Worm (Caenorhabditis elegans) whole organism, L1 larva: ENCODE results near the gene C23G10.11.

Experiments
- C04F5.9 ChIP-seq: sonication (generic microtip); optimal IDR thresholded peaks from 2 replicates; lab custom pipeline; 2016; ENCODE audit warnings: missing genetic modification characterization, missing compliant biosample characterization
- C34B4.2 ChIP-seq: sonication (generic microtip); optimal IDR thresholded peaks from 2 replicates; lab custom pipeline; 2017; ENCODE audit warnings: mild to moderate bottlenecking, missing genetic modification characterization, missing compliant biosample characterization
- Y116A8C.19 ChIP-seq: sonication (generic microtip); optimal IDR thresholded peaks from 2 replicates; lab custom pipeline; 2016; ENCODE audit warnings: missing compliant biosample characterization, missing genetic modification characterization, borderline replicate concordance
- aha-1 ChIP-seq: fragments of 150-350 bp; optimal IDR thresholded peaks from 2 replicates; lab custom pipeline; 2014; ENCODE audit warnings: missing biosample characterization, missing genetic modification characterization
- alr-1 ChIP-seq: fragments of 200-800 bp; sonication (Bioruptor generic); optimal IDR thresholded peaks from 2 replicates; lab custom pipeline; 2018; ENCODE audit warnings: borderline replicate concordance, mild to moderate bottlenecking, missing genetic modification characterization, missing compliant biosample characterization
- blmp-1 ChIP-seq: fragments of 150-350 bp; optimal IDR thresholded peaks from 2 replicates; lab custom pipeline; 2014; ENCODE audit warnings: missing biosample characterization, missing genetic modification characterization
- ceh-63 ChIP-seq: fragments of 200-800 bp; sonication (Bioruptor generic); optimal IDR thresholded peaks from 2 replicates; lab custom pipeline; 2018; ENCODE audit warnings: mild to moderate bottlenecking, missing genetic modification characterization, missing compliant biosample characterization
- ceh-8 ChIP-seq: fragments of 200-800 bp; sonication (Bioruptor generic); optimal IDR thresholded peaks from 2 replicates; lab custom pipeline; 2018; ENCODE audit warnings: mild to moderate bottlenecking, missing genetic modification characterization, moderate library complexity, missing compliant biosample characterization
- ceh-82 ChIP-seq, 3 experiments: fragments of 150-350 bp in 1 of 3; sonication (generic microtip) in 2 of 3; optimal IDR thresholded peaks; 2 replicates each; lab custom pipeline; 2014 to 2017; ENCODE audit warnings: missing biosample characterization in 3 of 3, missing genetic modification characterization in 3 of 3
- ces-1 ChIP-seq: fragments of 150-350 bp; optimal IDR thresholded peaks from 2 replicates; lab custom pipeline; 2014; ENCODE audit warnings: missing biosample characterization, missing genetic modification reagents, missing genetic modification characterization
- dpl-1 ChIP-seq, 3 experiments: fragments of 150-350 bp in 2 of 3; sonication (generic microtip) in 1 of 3; optimal IDR thresholded peaks; 2 replicates each; lab custom pipeline; 2014 to 2017; ENCODE audit warnings: missing biosample characterization in 3 of 3, missing genetic modification characterization in 3 of 3, missing genetic modification reagents in 3 of 3
- efl-3 ChIP-seq: fragments of 200-800 bp; sonication (Bioruptor generic); optimal IDR thresholded peaks from 2 replicates; lab custom pipeline; 2018; ENCODE audit warnings: mild to moderate bottlenecking, missing genetic modification characterization, missing compliant biosample characterization
- egl-13 ChIP-seq: sonication (generic microtip); optimal IDR thresholded peaks from 2 replicates; lab custom pipeline; 2016; ENCODE audit warnings: missing genotype, missing genetic modification reagents, missing genetic modification characterization, missing compliant biosample characterization
- egl-27 ChIP-seq, 2 experiments: fragments of 150-350 bp in 1 of 2; sonication (generic microtip); optimal IDR thresholded peaks; 3 replicates each; lab custom pipeline; 2017 to 2018; ENCODE audit warnings: missing biosample characterization in 2 of 2, missing genetic modification characterization in 2 of 2, missing genetic modification reagents in 2 of 2
- elt-2 ChIP-seq: sonication (generic microtip); optimal IDR thresholded peaks from 2 replicates; lab custom pipeline; 2016; ENCODE audit warnings: missing genetic modification characterization, mild to moderate bottlenecking, inconsistent platforms, missing compliant biosample characterization, missing genetic modification reagents
- elt-3 ChIP-seq, 6 experiments: fragments of 150-350 bp in 1 of 6; sonication (generic microtip); optimal IDR thresholded peaks; 2 replicates each; lab custom pipeline; 2017 to 2018; ENCODE audit warnings: missing biosample characterization in 6 of 6, missing genetic modification characterization in 6 of 6, inconsistent platforms in 1 of 6
- ets-5 ChIP-seq: fragments of 200-800 bp; sonication (Bioruptor generic); IDR thresholded peaks from 2 replicates; pipeline ENCODE4 v1.3.6; 2022; ENCODE audit warnings: missing genetic modification characterization, missing compliant biosample characterization
- fkh-8 ChIP-seq: sonication (generic microtip); optimal IDR thresholded peaks from 2 replicates; lab custom pipeline; 2016; ENCODE audit warnings: mild to moderate bottlenecking, missing genetic modification characterization, missing compliant biosample characterization
- hlh-17 ChIP-seq: fragments of 200-800 bp; sonication (Bioruptor generic); optimal IDR thresholded peaks from 2 replicates; lab custom pipeline; 2018; ENCODE audit warnings: missing genetic modification characterization, mild to moderate bottlenecking, missing compliant biosample characterization, moderate library complexity, borderline replicate concordance
- hlh-4 ChIP-seq: sonication (generic microtip); optimal IDR thresholded peaks from 2 replicates; lab custom pipeline; 2016; ENCODE audit warnings: mild to moderate bottlenecking, missing genetic modification characterization, missing compliant biosample characterization
- jun-1 ChIP-seq: fragments of 150-350 bp; optimal IDR thresholded peaks from 2 replicates; lab custom pipeline; 2014; ENCODE audit warnings: missing biosample characterization, missing genetic modification reagents, missing genetic modification characterization
- lin-13 ChIP-seq: fragments of 150-350 bp; optimal IDR thresholded peaks from 2 replicates; lab custom pipeline; 2014; ENCODE audit warnings: missing biosample characterization, missing genetic modification reagents, missing genetic modification characterization
- lin-14 ChIP-seq: fragments of 200-800 bp; sonication (Bioruptor generic); optimal IDR thresholded peaks from 2 replicates; lab custom pipeline; 2018; ENCODE audit warnings: mild to moderate bottlenecking, missing genetic modification characterization, moderate library complexity, missing compliant biosample characterization
- lin-35 ChIP-seq, 2 experiments: fragments of 150-350 bp; optimal IDR thresholded peaks; 2 replicates each; lab custom pipeline; 2014; ENCODE audit warnings: missing biosample characterization in 2 of 2, missing genetic modification characterization in 2 of 2, missing genetic modification reagents in 2 of 2
- lsy-2 ChIP-seq, 2 experiments: fragments of 150-350 bp; optimal IDR thresholded peaks; 2 replicates each; lab custom pipeline; 2014; ENCODE audit warnings: missing biosample characterization in 2 of 2, missing genetic modification characterization in 2 of 2
- mdl-1 ChIP-seq, 2 experiments: fragments of 150-350 bp; optimal IDR thresholded peaks; 2 replicates each; lab custom pipeline; 2014 to 2017; ENCODE audit warnings: missing biosample characterization in 2 of 2, missing genetic modification characterization in 2 of 2, inconsistent platforms in 1 of 2
- mef-2 ChIP-seq: fragments of 150-350 bp; optimal IDR thresholded peaks from 2 replicates; lab custom pipeline; 2014; ENCODE audit warnings: missing biosample characterization, missing genetic modification characterization
- mep-1 ChIP-seq: fragments of 150-350 bp; optimal IDR thresholded peaks from 2 replicates; lab custom pipeline; 2014; ENCODE audit warnings: missing biosample characterization, missing genetic modification characterization
- nhr-12 ChIP-seq: sonication (generic microtip); optimal IDR thresholded peaks from 2 replicates; lab custom pipeline; 2017; ENCODE audit warnings: missing biosample characterization, missing genetic modification characterization
- nhr-19 ChIP-seq: fragments of 200-800 bp; sonication (Bioruptor generic); conservative IDR thresholded peaks from 2 replicates; pipeline ENCODE4 v1.3.6; 2022; ENCODE audit warnings: missing genetic modification characterization, missing compliant biosample characterization
- nhr-237 ChIP-seq: fragments of 150-350 bp; optimal IDR thresholded peaks from 2 replicates; lab custom pipeline; 2014; ENCODE audit warnings: missing biosample characterization, missing genetic modification characterization
- nhr-71 ChIP-seq: sonication (generic microtip); optimal IDR thresholded peaks from 2 replicates; lab custom pipeline; 2016; ENCODE audit warnings: mild to moderate bottlenecking, missing genetic modification characterization, moderate library complexity, missing compliant biosample characterization
- nhr-84 ChIP-seq: sonication (generic microtip); optimal IDR thresholded peaks from 2 replicates; lab custom pipeline; 2017; ENCODE audit warnings: missing biosample characterization, missing genetic modification characterization
- nhr-85 ChIP-seq: sonication (generic microtip); peaks from one replicate; lab custom pipeline; 2016; ENCODE audit warnings: missing genetic modification characterization, inconsistent platforms, missing compliant biosample characterization
- nhr-90 ChIP-seq: sonication (generic microtip); optimal IDR thresholded peaks from 2 replicates; lab custom pipeline; 2016; ENCODE audit warnings: mild to moderate bottlenecking, missing genetic modification characterization, missing compliant biosample characterization; ENCODE audit not compliant: poor library complexity
- pag-3 ChIP-seq: sonication (generic microtip); optimal IDR thresholded peaks from 2 replicates; lab custom pipeline; 2017; ENCODE audit warnings: missing genetic modification characterization, mild to moderate bottlenecking, missing compliant biosample characterization, antibody characterized with exemption, borderline replicate concordance; ENCODE audit not compliant: insufficient read depth
- snu-23 ChIP-seq: sonication (generic microtip); optimal IDR thresholded peaks from 2 replicates; lab custom pipeline; 2016; ENCODE audit warnings: missing genetic modification characterization, missing compliant biosample characterization
- sox-4 ChIP-seq: sonication (generic microtip); optimal IDR thresholded peaks from 2 replicates; lab custom pipeline; 2016; ENCODE audit warnings: missing genetic modification characterization, missing compliant biosample characterization
- sptf-1 ChIP-seq: fragments of 150-350 bp; optimal IDR thresholded peaks from 2 replicates; lab custom pipeline; 2014; ENCODE audit warnings: missing biosample characterization, missing genetic modification characterization
- swsn-7 ChIP-seq: sonication (generic microtip); optimal IDR thresholded peaks from 2 replicates; lab custom pipeline; 2016; ENCODE audit warnings: missing genetic modification characterization, missing compliant biosample characterization
- tbx-2 ChIP-seq: sonication (generic microtip); optimal IDR thresholded peaks from 2 replicates; lab custom pipeline; 2016; ENCODE audit warnings: missing genetic modification characterization, missing compliant biosample characterization
- unc-130 ChIP-seq: fragments of 150-350 bp; optimal IDR thresholded peaks from 2 replicates; lab custom pipeline; 2017; ENCODE audit warnings: missing biosample characterization, missing genetic modification characterization, inconsistent platforms
- vab-15 ChIP-seq: sonication (generic microtip); optimal IDR thresholded peaks from 2 replicates; lab custom pipeline; 2017; ENCODE audit warnings: missing genotype, mild to moderate bottlenecking, missing genetic modification characterization, missing compliant biosample characterization
- xbp-1 ChIP-seq: sonication (generic microtip); optimal IDR thresholded peaks from 2 replicates; lab custom pipeline; 2016; ENCODE audit warnings: missing genetic modification characterization, missing compliant biosample characterization
- zag-1 ChIP-seq: fragments of 150-350 bp; optimal IDR thresholded peaks from 2 replicates; lab custom pipeline; 2014; ENCODE audit warnings: missing biosample characterization, missing genetic modification characterization

The C23G10.11 gene

DNA sequence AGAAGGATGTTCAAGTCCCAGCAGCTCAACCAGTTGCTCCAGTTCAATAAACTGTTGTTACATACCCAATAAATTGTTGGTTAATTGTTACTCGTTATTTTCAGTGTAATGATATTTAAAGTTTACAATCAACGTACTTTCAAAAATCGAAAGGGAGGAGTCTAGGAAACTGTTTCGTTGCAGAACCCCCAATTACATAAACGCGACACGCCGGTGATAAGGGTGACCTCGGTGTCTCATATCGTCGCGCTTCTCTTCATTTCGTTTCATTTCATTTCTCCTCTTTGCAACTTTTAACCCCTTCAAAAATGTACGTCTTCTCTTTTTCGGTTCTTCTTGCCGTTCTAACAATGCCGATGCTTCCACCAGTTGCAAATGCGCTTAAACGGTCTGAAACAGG lies 7.5 kb downstream of the C23G10.11 start, which contains the start of gene C23G10.2:
C23G10.2 (plus strand) TSS at position 184 of the 400 bp plus-strand sequence.
- no peak for TF ChIP-seq egl-13
- TF ChIP-seq lsy-2 (tag; optimal IDR thresholded peaks at IDR 0.05; lab: Kevin White, UChicago): peak in 1 of 2 experiments; percentile 36
- TF ChIP-seq hlh-17 (GFP tag; lab: Kevin White, UChicago): no peak
- TF ChIP-seq elt-3 (tag; optimal IDR thresholded peaks at IDR 0.05; lab: Kevin White, UChicago): peak in 1 of 6 experiments; percentile 58
- TF ChIP-seq elt-2 (tag; lab: Kevin White, UChicago): no peak
- peak; percentile 14 for TF ChIP-seq blmp-1 (tag; lab: Kevin White, UChicago)
- TF ChIP-seq tbx-2 (tag; lab: Kevin White, UChicago): no peak

ce11 chrIII:6207046-6207445 lies 8.3 kb downstream of the C23G10.11 start:
- TF ChIP-seq efl-3 (GFP tag; lab: Kevin White, UChicago) (no peak), sox-4 (no peak), egl-13 (no peak), C34B4.2 (tag; lab: Kevin White, UChicago) (no peak), snu-23 (GFP tag; lab: Kevin White, UChicago) (no peak), Y116A8C.19 (tag; lab: Kevin White, UChicago) (no peak), lin-35 (GFP tag; optimal IDR thresholded peaks at IDR 0.05; lab: Kevin White, UChicago) (no peak), vab-15 (no peak), swsn-7 (no peak), egl-27 (tag; optimal IDR thresholded peaks at IDR 0.05; lab: Kevin White, UChicago) (no peak), jun-1 (tag; lab: Kevin White, UChicago) (no peak), sptf-1 (tag; lab: Kevin White, UChicago) (no peak), pag-3 (tag; lab: Kevin White, UChicago) (no peak), nhr-90 (no peak), nhr-84 (tag; lab: Kevin White, UChicago) (no peak)

ce11 chrIII:6206161-6206853 lies 9.1 kb downstream of the C23G10.11 start, which contains the start of the genes sna-3 and rps-3:
Gene sna-3 (minus strand): TSS chrIII:6206211.
Gene rps-3 (plus strand): TSS chrIII:6206803.
- no peak for TF ChIP-seq jun-1 (tag; lab: Kevin White, UChicago)
- TF ChIP-seq lin-35 (GFP tag; optimal IDR thresholded peaks at IDR 0.05; lab: Kevin White, UChicago): peak; percentile 81 to 89
- peak; percentile 74 for TF ChIP-seq xbp-1
- TF ChIP-seq elt-3 (tag; optimal IDR thresholded peaks at IDR 0.05; lab: Kevin White, UChicago): peak in 4 of 6 experiments; percentile 30 to 69 (median 38)
- TF ChIP-seq nhr-85 (tag; lab: Kevin White, UChicago): peak; percentile 75
- TF ChIP-seq sox-4: no peak
- peak; percentile 11 for TF ChIP-seq nhr-237
- no peak for TF ChIP-seq aha-1 (tag; lab: Kevin White, UChicago)
- TF ChIP-seq lin-14 (GFP tag; lab: Kevin White, UChicago): peak; percentile 70
- peak; percentile 79 for TF ChIP-seq unc-130 (tag; lab: Kevin White, UChicago)
- peak; percentile 70 to 80 (median 78) for TF ChIP-seq dpl-1 (GFP tag; optimal IDR thresholded peaks at IDR 0.05; lab: Kevin White, UChicago)
- no peak for TF ChIP-seq zag-1 (tag; lab: Kevin White, UChicago)
- peak; percentile 83 for TF ChIP-seq mep-1 (tag; lab: Kevin White, UChicago)
- TF ChIP-seq hlh-17 (GFP tag; lab: Kevin White, UChicago): no peak
- TF ChIP-seq mdl-1 (tag; optimal IDR thresholded peaks at IDR 0.05; lab: Kevin White, UChicago): peak in 1 of 2 experiments; percentile 69
- TF ChIP-seq nhr-12 (tag; lab: Kevin White, UChicago): no peak
- no peak for TF ChIP-seq hlh-4 (tag; lab: Kevin White, UChicago)
- TF ChIP-seq C34B4.2 (tag; lab: Kevin White, UChicago): no peak
- peak; percentile 79 for TF ChIP-seq snu-23 (GFP tag; lab: Kevin White, UChicago)
- no peak for TF ChIP-seq alr-1 (tag; lab: Kevin White, UChicago)
- no peak for TF ChIP-seq Y116A8C.19 (tag; lab: Kevin White, UChicago)
- TF ChIP-seq ceh-82 (tag; optimal IDR thresholded peaks at IDR 0.05; lab: Kevin White, UChicago): peak; percentile 60 to 80 (median 61)
- TF ChIP-seq ceh-63 (GFP tag; lab: Kevin White, UChicago): no peak
- TF ChIP-seq fkh-8 (tag; lab: Kevin White, UChicago): peak; percentile 66
- no peak for TF ChIP-seq ets-5
- TF ChIP-seq egl-13: no peak
- peak; percentile 31 for TF ChIP-seq ceh-8 (GFP tag; lab: Kevin White, UChicago)
- peak; percentile 65 for TF ChIP-seq lin-13 (GFP tag; lab: Kevin White, UChicago)
- TF ChIP-seq C04F5.9: no peak
- TF ChIP-seq ces-1: no peak
- TF ChIP-seq nhr-19: peak; percentile 76
- no peak for TF ChIP-seq mef-2 (tag; lab: Kevin White, UChicago)
- peak; percentile 83 for TF ChIP-seq nhr-71
